Worm (Caenorhabditis elegans) whole organism, midembryonic: ENCODE data around the gene lir-1.

Experiments used
- T22C8.4 ChIP-seq: fragments of 200-800 bp; sonication (Bioruptor generic); IDR thresholded peaks from 2 replicates; pipeline ENCODE4 v1.3.6; 2022; ENCODE audit warnings: missing genetic modification characterization, missing compliant biosample characterization
- flt-1 ChIP-seq: fragments of 200-800 bp; sonication (Bioruptor generic); IDR thresholded peaks from 2 replicates; pipeline ENCODE4 v1.3.6; 2022; ENCODE audit warnings: missing genetic modification characterization, missing compliant biosample characterization
- klf-2 ChIP-seq: fragments of 200-800 bp; sonication (Bioruptor generic); conservative IDR thresholded peaks from 2 replicates; pipeline ENCODE4 v1.3.6; 2022; ENCODE audit warnings: missing genetic modification reagents, missing genetic modification characterization, missing compliant biosample characterization
- med-1 ChIP-seq: sonication (generic microtip); optimal IDR thresholded peaks from 2 replicates; lab custom pipeline; 2017; ENCODE audit warnings: missing genetic modification characterization, mild to moderate bottlenecking, missing compliant biosample characterization, antibody characterized with exemption, missing genetic modification reagents; ENCODE audit not compliant: insufficient read depth
- ref-1 ChIP-seq: fragments of 200-800 bp; sonication (Bioruptor generic); conservative IDR thresholded peaks from 2 replicates; pipeline ENCODE4 v1.3.6; 2022; ENCODE audit warnings: missing genetic modification reagents, missing genetic modification characterization, missing compliant biosample characterization
- tab-1 ChIP-seq: fragments of 200-800 bp; sonication (Bioruptor generic); IDR thresholded peaks from 2 replicates; pipeline ENCODE4 v1.3.6; 2022; ENCODE audit warnings: missing genetic modification characterization, missing compliant biosample characterization
- ztf-23 ChIP-seq: fragments of 200-800 bp; sonication (Bioruptor generic); IDR thresholded peaks from 2 replicates; pipeline ENCODE4 v1.3.6; 2022; ENCODE audit warnings: missing genetic modification reagents, missing genetic modification characterization, missing compliant biosample characterization
- ztf-29 ChIP-seq: fragments of 200-800 bp; sonication (Bioruptor generic); IDR thresholded peaks from 2 replicates; pipeline ENCODE4 v1.3.6; 2022; ENCODE audit warnings: missing genetic modification reagents, missing genetic modification characterization, missing compliant biosample characterization

ce11 chrII:7624272-7624671 lies 47.5 kb upstream of the lir-1 start:
- no peak for TF ChIP-seq flt-1 (GFP tag; lab: Robert Waterston, UW)
- TF ChIP-seq T22C8.4 (GFP tag; lab: Robert Waterston, UW), result no peak
- no peak for TF ChIP-seq tab-1 (GFP tag; lab: Robert Waterston, UW)
- TF ChIP-seq ref-1 (GFP tag; lab: Robert Waterston, UW), result no peak
- no peak for TF ChIP-seq ztf-23 (GFP tag; lab: Robert Waterston, UW)
- TF ChIP-seq med-1, result no peak
- no peak for TF ChIP-seq klf-2
- no peak for TF ChIP-seq ztf-29 (GFP tag; lab: Robert Waterston, UW)
